Worm (Caenorhabditis elegans) whole organism, L2 larva: ENCODE results near the gene Y39A1A.27.
A peak's percentile ranks its signal among the peaks of the same experiment; 100 is the strongest.

Experiments used
- C34F6.9 ChIP-seq: fragments of 150-350 bp; optimal IDR thresholded peaks from 2 replicates; lab custom pipeline; 2014; ENCODE audit warnings: missing biosample characterization, missing genetic modification characterization
- F13H6.1 ChIP-seq: sonication (generic microtip); optimal IDR thresholded peaks from 2 replicates; lab custom pipeline; 2016; ENCODE audit warnings: missing genetic modification characterization, missing compliant biosample characterization
- R02D3.7 ChIP-seq: fragments of 150-350 bp; optimal IDR thresholded peaks from 2 replicates; lab custom pipeline; 2014; ENCODE audit warnings: missing biosample characterization, missing genetic modification characterization
- Y55F3AM.14 ChIP-seq: fragments of 200-800 bp; sonication (Bioruptor generic); optimal IDR thresholded peaks from 2 replicates; lab custom pipeline; 2018; ENCODE audit warnings: mild to moderate bottlenecking, missing genetic modification characterization, missing compliant biosample characterization
- ZK546.5 ChIP-seq: sonication (generic microtip); optimal IDR thresholded peaks from 2 replicates; lab custom pipeline; 2017; ENCODE audit warnings: missing biosample characterization, missing genetic modification characterization
- alr-1 ChIP-seq: fragments of 150-350 bp; optimal IDR thresholded peaks from 2 replicates; lab custom pipeline; 2014; ENCODE audit warnings: missing biosample characterization, missing genetic modification characterization
- aly-2 ChIP-seq: fragments of 150-350 bp; optimal IDR thresholded peaks from 2 replicates; lab custom pipeline; 2014; ENCODE audit warnings: missing biosample characterization, missing genetic modification characterization
- ama-1 ChIP-seq: fragments of 150-350 bp; optimal IDR thresholded peaks from 2 replicates; lab custom pipeline; 2018; ENCODE audit warnings: inconsistent platforms
- blmp-1 ChIP-seq: sonication (generic microtip); optimal IDR thresholded peaks from 2 replicates; lab custom pipeline; 2017; ENCODE audit warnings: missing genetic modification characterization, mild to moderate bottlenecking, missing compliant biosample characterization, antibody characterized with exemption, moderate library complexity; ENCODE audit not compliant: insufficient read depth
- ceh-16 ChIP-seq: fragments of 150-350 bp; optimal IDR thresholded peaks from 2 replicates; lab custom pipeline; 2014; ENCODE audit warnings: missing biosample characterization, missing genetic modification characterization
- ceh-82 ChIP-seq: fragments of 150-350 bp; optimal IDR thresholded peaks from 2 replicates; lab custom pipeline; 2014; ENCODE audit warnings: missing biosample characterization, missing genetic modification characterization
- dmd-4 ChIP-seq: sonication (generic microtip); optimal IDR thresholded peaks from 2 replicates; lab custom pipeline; 2017; ENCODE audit warnings: missing biosample characterization, missing genetic modification characterization
- egl-27 ChIP-seq: sonication (generic microtip); optimal IDR thresholded peaks from 3 replicates; lab custom pipeline; 2017; ENCODE audit warnings: missing biosample characterization, missing genetic modification reagents, missing genetic modification characterization
- elt-1 ChIP-seq: fragments of 150-350 bp; optimal IDR thresholded peaks from 2 replicates; lab custom pipeline; 2014; ENCODE audit warnings: missing biosample characterization, missing genetic modification characterization
- elt-3 ChIP-seq: sonication (generic microtip); optimal IDR thresholded peaks from 2 replicates; lab custom pipeline; 2017; ENCODE audit warnings: missing biosample characterization, missing genetic modification characterization
- fos-1 ChIP-seq: fragments of 150-350 bp; optimal IDR thresholded peaks from 2 replicates; lab custom pipeline; 2014; ENCODE audit warnings: missing biosample characterization, missing genetic modification characterization
- gmeb-1 ChIP-seq: fragments of 150-350 bp; optimal IDR thresholded peaks from 2 replicates; lab custom pipeline; 2014; ENCODE audit warnings: missing biosample characterization, missing genetic modification characterization
- lin-11 ChIP-seq: fragments of 150-350 bp; sonication (generic microtip); optimal IDR thresholded peaks from 2 replicates; lab custom pipeline; 2014; ENCODE audit warnings: missing biosample characterization, missing genetic modification characterization, inconsistent platforms, mixed read lengths
- lin-13 ChIP-seq: fragments of 150-350 bp; optimal IDR thresholded peaks from 2 replicates; lab custom pipeline; 2014; ENCODE audit warnings: missing biosample characterization, missing genetic modification reagents, missing genetic modification characterization
- lin-39 ChIP-seq: fragments of 150-350 bp; optimal IDR thresholded peaks from 2 replicates; lab custom pipeline; 2014; ENCODE audit warnings: missing biosample characterization, missing genetic modification reagents, missing genetic modification characterization
- lsy-2 ChIP-seq, 2 experiments: fragments of 150-350 bp in 1 of 2; sonication (generic microtip) in 1 of 2; optimal IDR thresholded peaks; 2 replicates each; lab custom pipeline; 2014 to 2017; ENCODE audit warnings: missing biosample characterization in 2 of 2, missing genetic modification characterization in 2 of 2
- mab-5 ChIP-seq: fragments of 150-350 bp; optimal IDR thresholded peaks from 2 replicates; lab custom pipeline; 2014; ENCODE audit warnings: missing biosample characterization, missing genetic modification characterization
- mbf-1 ChIP-seq: sonication (generic microtip); optimal IDR thresholded peaks from 2 replicates; lab custom pipeline; 2017; ENCODE audit warnings: missing biosample characterization, missing genetic modification characterization
- mdl-1 ChIP-seq, 2 experiments: fragments of 150-350 bp in 1 of 2; sonication (generic microtip) in 1 of 2; optimal IDR thresholded peaks; 2 replicates each; lab custom pipeline; 2017; ENCODE audit warnings: missing biosample characterization in 2 of 2, missing genetic modification characterization in 2 of 2
- nhr-10 ChIP-seq: sonication (generic microtip); optimal IDR thresholded peaks from 2 replicates; lab custom pipeline; 2017; ENCODE audit warnings: missing biosample characterization, missing genetic modification characterization
- nhr-11 ChIP-seq: fragments of 150-350 bp; optimal IDR thresholded peaks from 2 replicates; lab custom pipeline; 2014; ENCODE audit warnings: missing biosample characterization, missing genetic modification characterization
- nhr-12 ChIP-seq: fragments of 150-350 bp; optimal IDR thresholded peaks from 2 replicates; lab custom pipeline; 2014; ENCODE audit warnings: missing biosample characterization, missing genetic modification characterization
- nhr-129 ChIP-seq: fragments of 150-350 bp; optimal IDR thresholded peaks from 2 replicates; lab custom pipeline; 2014; ENCODE audit warnings: missing biosample characterization, missing genetic modification characterization
- nhr-21 ChIP-seq: fragments of 150-350 bp; optimal IDR thresholded peaks from 2 replicates; lab custom pipeline; 2014; ENCODE audit warnings: missing biosample characterization, missing genetic modification characterization
- nhr-23 ChIP-seq: fragments of 150-350 bp; optimal IDR thresholded peaks from 2 replicates; lab custom pipeline; 2014; ENCODE audit warnings: missing biosample characterization, missing genetic modification reagents, missing genetic modification characterization
- nhr-237 ChIP-seq: fragments of 150-350 bp; optimal IDR thresholded peaks from 2 replicates; lab custom pipeline; 2014; ENCODE audit warnings: missing biosample characterization, missing genetic modification characterization
- nhr-25 ChIP-seq: fragments of 150-350 bp; sonication (generic microtip); optimal IDR thresholded peaks from 3 replicates; lab custom pipeline; 2014; ENCODE audit warnings: missing biosample characterization, missing genetic modification characterization
- nhr-6 ChIP-seq: fragments of 150-350 bp; optimal IDR thresholded peaks from 2 replicates; lab custom pipeline; 2014; ENCODE audit warnings: missing biosample characterization, missing genetic modification characterization
- nhr-77 ChIP-seq: fragments of 150-350 bp; optimal IDR thresholded peaks from 2 replicates; lab custom pipeline; 2014; ENCODE audit warnings: missing biosample characterization, missing genetic modification characterization
- peb-1 ChIP-seq: fragments of 150-350 bp; optimal IDR thresholded peaks from 2 replicates; lab custom pipeline; 2014; ENCODE audit warnings: missing biosample characterization, missing genetic modification characterization
- sem-4 ChIP-seq: fragments of 150-350 bp; optimal IDR thresholded peaks from 2 replicates; lab custom pipeline; 2014; ENCODE audit warnings: missing biosample characterization, missing genetic modification reagents, missing genetic modification characterization
- skn-1 ChIP-seq: sonication (generic microtip); optimal IDR thresholded peaks from 2 replicates; lab custom pipeline; 2017; ENCODE audit warnings: missing biosample characterization, missing genetic modification characterization
- sma-3 ChIP-seq: sonication (generic microtip); optimal IDR thresholded peaks from 2 replicates; lab custom pipeline; 2016; ENCODE audit warnings: missing genetic modification reagents, missing genetic modification characterization, missing compliant biosample characterization
- sma-9 ChIP-seq, 2 experiments: fragments of 150-350 bp in 1 of 2; sonication (generic microtip) in 1 of 2; optimal IDR thresholded peaks; 2 replicates each; lab custom pipeline; 2014 to 2016; ENCODE audit warnings: missing genetic modification characterization in 2 of 2, mild to moderate bottlenecking in 1 of 2, missing biosample characterization in 1 of 2, missing compliant biosample characterization in 1 of 2, missing genetic modification reagents in 1 of 2, moderate library complexity in 1 of 2
- snpc-4 ChIP-seq: fragments of 150-350 bp; optimal IDR thresholded peaks from 2 replicates; lab custom pipeline; 2014; ENCODE audit warnings: missing biosample characterization, missing genetic modification characterization
- unc-39 ChIP-seq: fragments of 150-350 bp; optimal IDR thresholded peaks from 2 replicates; lab custom pipeline; 2014; ENCODE audit warnings: missing biosample characterization, missing genetic modification characterization
- unc-55 ChIP-seq: fragments of 150-350 bp; sonication (generic microtip); optimal IDR thresholded peaks from 3 replicates; lab custom pipeline; 2014; ENCODE audit warnings: missing biosample characterization, missing genetic modification reagents, missing genetic modification characterization
- unc-62 ChIP-seq: fragments of 150-350 bp; optimal IDR thresholded peaks from 2 replicates; lab custom pipeline; 2014; ENCODE audit warnings: missing biosample characterization, missing genetic modification reagents, missing genetic modification characterization
- zag-1 ChIP-seq: fragments of 150-350 bp; optimal IDR thresholded peaks from 2 replicates; lab custom pipeline; 2014; ENCODE audit warnings: missing biosample characterization, missing genetic modification characterization
- ztf-1 ChIP-seq: fragments of 200-800 bp; sonication (Bioruptor generic); conservative IDR thresholded peaks from 2 replicates; pipeline ENCODE4 v1.3.6; 2022; ENCODE audit warnings: missing genetic modification characterization, missing compliant biosample characterization
- ztf-4 ChIP-seq: fragments of 150-350 bp; optimal IDR thresholded peaks from 2 replicates; lab custom pipeline; 2014; ENCODE audit warnings: missing biosample characterization, missing genetic modification characterization

The Y39A1A.27 gene

DNA sequence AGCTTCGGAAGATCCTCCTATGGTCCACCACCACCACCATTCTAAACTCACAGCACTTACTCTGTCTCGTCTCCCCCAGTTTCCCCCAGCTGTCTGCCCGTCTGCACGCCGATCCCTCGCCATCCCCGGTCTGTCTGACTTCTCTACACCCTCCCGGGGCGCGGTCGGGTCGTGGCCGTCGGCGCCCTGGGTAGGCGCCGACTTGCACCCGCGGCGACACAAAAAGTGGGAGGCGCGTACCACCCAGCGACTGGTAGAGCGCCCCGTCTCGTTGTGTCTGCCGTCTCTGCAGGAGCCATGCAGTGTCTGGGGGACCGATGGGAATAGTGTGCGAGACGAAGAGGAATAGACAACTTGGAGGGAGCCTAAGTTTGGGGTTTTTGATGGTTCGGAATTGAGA is 4.7 kb upstream of the Y39A1A.27 start (continued):
- TF ChIP-seq nhr-21 (tag; lab: Kevin White, UChicago) (peak; percentile 87), ZK546.5 (tag; lab: Kevin White, UChicago) (peak; percentile 17), alr-1 (tag; lab: Kevin White, UChicago) (no peak), lin-39 (no peak), ztf-1 (GFP tag; lab: Robert Waterston, UW) (no peak)

DNA sequence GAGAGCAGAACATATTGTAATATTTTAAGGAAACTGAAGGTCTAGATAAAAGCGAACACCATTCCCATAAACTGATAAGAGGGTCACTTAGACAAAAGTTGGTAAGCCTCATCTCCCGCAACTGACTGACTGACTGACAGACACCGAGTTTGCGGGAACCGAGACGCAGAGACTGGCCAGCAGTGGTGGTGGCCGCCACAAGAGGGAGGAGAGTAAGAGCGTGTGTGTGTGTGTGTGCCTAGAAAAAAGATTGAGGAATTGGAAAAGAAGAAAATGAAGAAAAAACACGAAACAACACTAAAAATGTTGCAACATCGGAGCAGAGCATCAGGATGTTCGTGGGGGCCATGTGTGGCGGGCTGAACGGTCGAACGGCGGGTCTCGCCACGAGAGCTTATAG is 4.2 kb upstream of the Y39A1A.27 start:
- TF ChIP-seq fos-1 (tag; lab: Kevin White, UChicago) (peak; percentile 32), sem-4 (tag; lab: Kevin White, UChicago) (no peak), Y55F3AM.14 (GFP tag; lab: Kevin White, UChicago) (peak; percentile 57), zag-1 (tag; lab: Kevin White, UChicago) (peak; percentile 17), elt-1 (tag; lab: Kevin White, UChicago) (no peak), ztf-4 (no peak), R02D3.7 (tag; lab: Kevin White, UChicago) (no peak), skn-1 (tag; lab: Kevin White, UChicago) (no peak), elt-3 (tag; lab: Kevin White, UChicago) (no peak), C34F6.9 (tag; lab: Kevin White, UChicago) (no peak), nhr-23 (tag; lab: Kevin White, UChicago) (no peak), aly-2 (no peak), unc-62 (GFP tag; lab: Kevin White, UChicago) (no peak), peb-1 (tag; lab: Kevin White, UChicago) (no peak), nhr-12 (tag; lab: Kevin White, UChicago) (no peak), ztf-1 (GFP tag; lab: Robert Waterston, UW) (no peak), unc-55 (GFP tag; lab: Kevin White, UChicago) (no peak), F13H6.1 (tag; lab: Kevin White, UChicago) (no peak)

DNA sequence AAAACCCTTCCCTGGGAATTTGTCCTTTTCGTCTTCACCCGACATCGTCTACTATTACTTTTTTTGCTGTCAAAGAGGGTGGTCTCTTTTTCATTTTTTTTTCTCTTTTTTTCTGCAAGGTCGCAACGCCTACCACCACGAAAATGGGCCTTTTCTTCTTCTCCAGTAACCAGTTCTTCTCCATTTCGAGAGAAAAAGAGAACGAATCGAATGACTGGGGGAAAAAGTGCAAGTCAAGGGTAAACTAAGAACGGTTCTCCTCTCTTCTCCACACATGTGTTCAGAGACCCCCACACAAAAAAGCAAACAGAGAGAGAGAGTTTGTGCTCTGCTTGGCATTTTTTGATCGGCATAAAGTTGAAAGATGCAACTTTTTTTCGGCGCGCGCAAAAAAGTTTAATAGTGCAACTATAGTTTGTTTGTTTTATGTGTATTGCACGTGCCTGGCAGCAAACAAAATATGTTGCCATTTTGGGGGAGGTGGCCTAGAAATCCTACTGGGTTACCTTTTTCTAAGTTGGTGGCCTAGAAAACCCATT is 2.2 kb upstream of the Y39A1A.27 start:
- TF ChIP-seq lin-11 (tag; lab: Kevin White, UChicago) (no peak), nhr-25 (tag; lab: Kevin White, UChicago) (no peak), blmp-1 (tag; lab: Kevin White, UChicago) (peak; percentile 44), mdl-1 (tag; optimal IDR thresholded peaks at IDR 0.05; lab: Kevin White, UChicago) (no peak), lin-13 (no peak), nhr-237 (tag; lab: Kevin White, UChicago) (no peak), mab-5 (tag; lab: Kevin White, UChicago) (no peak), dmd-4 (tag; lab: Kevin White, UChicago) (no peak), ZK546.5 (tag; lab: Kevin White, UChicago) (no peak), sem-4 (tag; lab: Kevin White, UChicago) (no peak), nhr-129 (tag; lab: Kevin White, UChicago) (peak; percentile 32), lsy-2 (tag; optimal IDR thresholded peaks at IDR 0.05; lab: Kevin White, UChicago) (no peak), zag-1 (tag; lab: Kevin White, UChicago) (no peak), C34F6.9 (tag; lab: Kevin White, UChicago) (no peak), aly-2 (no peak), snpc-4 (no peak), elt-1 (tag; lab: Kevin White, UChicago) (no peak), ztf-1 (GFP tag; lab: Robert Waterston, UW) (no peak), nhr-10 (no peak), nhr-23 (tag; lab: Kevin White, UChicago) (no peak), ztf-4 (no peak), F13H6.1 (tag; lab: Kevin White, UChicago) (peak; percentile 82), Y55F3AM.14 (GFP tag; lab: Kevin White, UChicago) (no peak), mbf-1 (tag; lab: Kevin White, UChicago) (no peak), ceh-82 (tag; lab: Kevin White, UChicago) (no peak), egl-27 (tag; lab: Kevin White, UChicago) (peak; percentile 32), sma-3 (GFP tag; lab: Kevin White, UChicago) (no peak), ama-1 (no peak), alr-1 (tag; lab: Kevin White, UChicago) (no peak), nhr-21 (tag; lab: Kevin White, UChicago) (no peak), elt-3 (tag; lab: Kevin White, UChicago) (no peak), nhr-11 (no peak), gmeb-1 (tag; lab: Kevin White, UChicago) (no peak), unc-62 (GFP tag; lab: Kevin White, UChicago) (no peak), unc-55 (GFP tag; lab: Kevin White, UChicago) (no peak), nhr-6 (tag; lab: Kevin White, UChicago) (no peak), skn-1 (tag; lab: Kevin White, UChicago) (no peak), R02D3.7 (tag; lab: Kevin White, UChicago) (no peak), lin-39 (no peak), unc-39 (tag; lab: Kevin White, UChicago) (no peak), nhr-12 (tag; lab: Kevin White, UChicago) (no peak), nhr-77 (no peak), ceh-16 (tag; lab: Kevin White, UChicago) (no peak), sma-9 (GFP tag; optimal IDR thresholded peaks at IDR 0.05; lab: Kevin White, UChicago) (peak; percentile 41), sma-9 (tag; optimal IDR thresholded peaks at IDR 0.05; lab: Kevin White, UChicago) (no peak), peb-1 (tag; lab: Kevin White, UChicago) (no peak)
